Worm (Caenorhabditis elegans) whole organism, L3 larva: ENCODE results near the gene K01A11.1.

ENCODE experiments used
- R02D3.7 ChIP-seq: fragments of 150-350 bp; optimal IDR thresholded peaks from 2 replicates; lab custom pipeline; 2014; ENCODE audit warnings: missing biosample characterization, missing genetic modification characterization
- ZK546.5 ChIP-seq: sonication (generic microtip); optimal IDR thresholded peaks from 2 replicates; lab custom pipeline; 2017; ENCODE audit warnings: missing biosample characterization, missing genetic modification characterization
- aly-2 ChIP-seq: fragments of 150-350 bp; optimal IDR thresholded peaks from 2 replicates; lab custom pipeline; 2014; ENCODE audit warnings: missing biosample characterization, missing genetic modification characterization
- ama-1 ChIP-seq: fragments of 150-350 bp; optimal IDR thresholded peaks from 2 replicates; lab custom pipeline; 2018
- lin-39 ChIP-seq: fragments of 150-350 bp; optimal IDR thresholded peaks from 2 replicates; lab custom pipeline; 2018; ENCODE audit warnings: missing biosample characterization, missing genetic modification reagents, missing genetic modification characterization
- mdl-1 ChIP-seq: fragments of 150-350 bp; optimal IDR thresholded peaks from 2 replicates; lab custom pipeline; 2014; ENCODE audit warnings: missing biosample characterization, missing genetic modification characterization
- nfya-1 ChIP-seq: sonication (generic microtip); optimal IDR thresholded peaks from 2 replicates; lab custom pipeline; 2017; ENCODE audit warnings: missing genetic modification characterization, mild to moderate bottlenecking, missing compliant biosample characterization, antibody characterized with exemption, moderate library complexity; ENCODE audit not compliant: insufficient read depth
- nhr-11 ChIP-seq: fragments of 150-350 bp; optimal IDR thresholded peaks from 2 replicates; lab custom pipeline; 2014; ENCODE audit warnings: missing biosample characterization, missing genetic modification characterization
- nhr-237 ChIP-seq: fragments of 150-350 bp; optimal IDR thresholded peaks from 2 replicates; lab custom pipeline; 2014; ENCODE audit warnings: missing biosample characterization, missing genetic modification characterization
- nhr-25 ChIP-seq: sonication (generic microtip); optimal IDR thresholded peaks from 2 replicates; lab custom pipeline; 2017; ENCODE audit warnings: missing biosample characterization, missing genetic modification characterization
- nhr-76 ChIP-seq: fragments of 150-350 bp; sonication (generic microtip); optimal IDR thresholded peaks from 5 replicates; lab custom pipeline; 2014; ENCODE audit warnings: missing biosample characterization, missing genetic modification characterization
- ztf-11 ChIP-seq: fragments of 150-350 bp; optimal IDR thresholded peaks from 2 replicates; lab custom pipeline; 2014; ENCODE audit warnings: missing biosample characterization, missing genetic modification characterization

ce11 chrIII:3413437-3413836 lies 17.8 kb downstream of the K01A11.1 start:
- TF ChIP-seq nhr-237 = no peak
- TF ChIP-seq ztf-11 = no peak
- no peak for TF ChIP-seq aly-2 (tag; lab: Kevin White, UChicago)
- TF ChIP-seq nhr-76 (tag; lab: Kevin White, UChicago) = no peak
- no peak for TF ChIP-seq mdl-1 (tag; lab: Kevin White, UChicago)
- TF ChIP-seq nfya-1 (tag; lab: Kevin White, UChicago) = no peak
- no peak for TF ChIP-seq ZK546.5 (tag; lab: Kevin White, UChicago)
- no peak for TF ChIP-seq R02D3.7 (tag; lab: Kevin White, UChicago)
- TF ChIP-seq nhr-11 (tag; lab: Kevin White, UChicago) = no peak
- TF ChIP-seq nhr-25 (tag; lab: Kevin White, UChicago) = no peak
- TF ChIP-seq lin-39 (tag; lab: Kevin White, UChicago) = no peak
- TF ChIP-seq ama-1 (lab: Kevin White, UChicago) = no peak
